Worm (Caenorhabditis elegans) whole organism, L1 larva: ENCODE results near the gene tsp-5.

Source experiments
- dpl-1 ChIP-seq, 3 experiments: fragments of 150-350 bp in 2 of 3; sonication (generic microtip) in 1 of 3; optimal IDR thresholded peaks; 2 replicates each; lab custom pipeline; 2014 to 2017; ENCODE audit warnings: missing biosample characterization in 3 of 3, missing genetic modification characterization in 3 of 3, missing genetic modification reagents in 3 of 3
- elt-3 ChIP-seq, 6 experiments: fragments of 150-350 bp in 1 of 6; sonication (generic microtip); optimal IDR thresholded peaks; 2 replicates each; lab custom pipeline; 2017 to 2018; ENCODE audit warnings: missing biosample characterization in 6 of 6, missing genetic modification characterization in 6 of 6, inconsistent platforms in 1 of 6
- lir-3 ChIP-seq: sonication (generic microtip); optimal IDR thresholded peaks from 2 replicates; lab custom pipeline; 2016; ENCODE audit warnings: mild to moderate bottlenecking, missing genetic modification characterization, moderate library complexity, missing compliant biosample characterization; ENCODE audit not compliant: poor library complexity
- nhr-77 ChIP-seq: fragments of 150-350 bp; optimal IDR thresholded peaks from 2 replicates; lab custom pipeline; 2014; ENCODE audit warnings: missing biosample characterization, missing genetic modification characterization
- sptf-1 ChIP-seq: fragments of 150-350 bp; optimal IDR thresholded peaks from 2 replicates; lab custom pipeline; 2014; ENCODE audit warnings: missing biosample characterization, missing genetic modification characterization

- TF ChIP-seq dpl-1 (GFP tag; optimal IDR thresholded peaks at IDR 0.05; lab: Kevin White, UChicago) (no peak), sptf-1 (tag; lab: Kevin White, UChicago) (no peak), lir-3 (tag; lab: Kevin White, UChicago) (no peak), elt-3 (tag; optimal IDR thresholded peaks at IDR 0.05; lab: Kevin White, UChicago) (no peak), nhr-77 (tag; lab: Kevin White, UChicago) (no peak)
Measured at ce11 chrIV:13619203-13619602, 27.7 kb upstream of the tsp-5 start, which contains the start of gene C08F11.3.
